Worm (Caenorhabditis elegans): Measurements from ENCODE around the gene exos-8.

ce11 chrII:6729331-6729730 lies 12.2 kb upstream of the exos-8 start, which contains the start of gene T14B4.8:
- TF ChIP-seq gei-17 (GFP tag; optimal IDR thresholded peaks at IDR 0.05) (no peak), ama-1 (optimal IDR thresholded peaks at IDR 0.05) (no peak), ama-1 (GFP tag; optimal IDR thresholded peaks at IDR 0.05) (no peak), repo-1 (tag; optimal IDR thresholded peaks at IDR 0.05) (no peak), xnd-1 (tag; optimal IDR thresholded peaks at IDR 0.05) (no peak)
